Worm (Caenorhabditis elegans): ENCODE results near the gene Y51A2B.2.
A peak's percentile ranks its signal among the peaks of the same experiment; 100 is the strongest.

Y51A2B.2 gene

DNA sequence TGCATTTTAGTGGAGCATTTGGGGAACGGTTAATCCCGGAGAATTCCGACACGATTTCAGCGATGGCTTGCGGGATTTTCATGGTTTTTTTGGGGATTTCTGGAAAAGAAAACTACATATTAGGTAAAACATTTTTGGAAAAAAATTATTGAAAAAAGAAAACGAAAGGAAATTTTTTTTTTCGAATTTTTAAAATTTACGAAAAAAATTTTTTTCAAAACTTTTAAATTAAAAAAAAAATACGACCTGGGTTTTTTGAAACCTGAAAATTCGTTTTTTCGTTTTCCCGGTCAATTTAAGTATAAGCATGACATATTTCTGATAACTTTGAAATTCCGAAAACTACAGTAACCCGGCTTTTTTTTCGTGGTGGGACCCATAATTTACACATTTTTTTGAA lies 34.5 kb upstream of the Y51A2B.2 start, which contains the start of gene C08E8.10:
C08E8.10 (minus strand) TSS at position 101 of the 400 bp plus-strand sequence.
- no peak for TF ChIP-seq aptf-3 (GFP tag; IDR thresholded peaks at IDR 0.05)
- TF ChIP-seq akir-1 (GFP tag; optimal IDR thresholded peaks at IDR 0.05): no peak
- TF ChIP-seq dpl-1 (GFP tag; optimal IDR thresholded peaks at IDR 0.05): no peak
- no peak for TF ChIP-seq ztf-18 (tag; optimal IDR thresholded peaks at IDR 0.05)
- no peak for TF ChIP-seq ccch-3 (GFP tag; optimal IDR thresholded peaks at IDR 0.05)
- TF ChIP-seq ztf-28 (GFP tag; IDR thresholded peaks at IDR 0.05): no peak

DNA sequence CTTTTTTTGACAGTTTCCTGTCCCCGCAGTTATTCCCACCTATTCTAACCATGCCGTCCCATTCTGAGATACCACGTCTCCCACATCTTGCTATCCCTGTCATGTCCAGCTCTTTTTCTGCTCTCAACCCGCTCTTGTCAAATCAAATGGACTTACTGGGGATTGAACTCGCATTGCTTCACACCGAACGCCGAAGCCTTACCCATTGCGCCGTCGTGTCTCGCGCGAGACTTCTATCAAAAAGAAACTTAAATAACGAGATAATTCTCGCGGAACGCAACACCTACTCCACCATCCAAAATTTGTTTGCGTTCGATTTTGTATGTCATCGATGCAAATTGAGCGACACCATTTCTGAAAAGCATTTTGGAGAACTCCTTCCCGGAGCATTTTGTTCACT lies 30.1 kb upstream of the Y51A2B.2 start:
- no peak for TF ChIP-seq attf-6 (GFP tag; IDR thresholded peaks at IDR 0.05)
- TF ChIP-seq snpc-1.1 (tag; optimal IDR thresholded peaks at IDR 0.05; ENCODE audit: insufficient read depth): no peak
- TF ChIP-seq madf-8 (GFP tag; conservative IDR thresholded peaks at IDR 0.05): no peak
- no peak for TF ChIP-seq T26A5.8 (tag; optimal IDR thresholded peaks at IDR 0.05)
- TF ChIP-seq mel-28 (tag; optimal IDR thresholded peaks at IDR 0.05; ENCODE audit: borderline replicate concordance): no peak
- no peak for TF ChIP-seq aptf-3 (GFP tag; IDR thresholded peaks at IDR 0.05)
- TF ChIP-seq lsy-27 (tag; optimal IDR thresholded peaks at IDR 0.05; ENCODE audit: borderline replicate concordance, insufficient read depth): no peak
- peak; percentile 33 for TF ChIP-seq rpc-1 (optimal IDR thresholded peaks at IDR 0.05)
- peak; percentile 63 for TF ChIP-seq rpc-1 (tag; optimal IDR thresholded peaks at IDR 0.05)
- no peak for TF ChIP-seq fkh-3 (tag; optimal IDR thresholded peaks at IDR 0.05)
- 0 out of 2 replicates have a peak, but pooled peaks have one; percentile 47 for TF ChIP-seq lin-26 (GFP tag; IDR thresholded peaks at IDR 0.05)
- peak; percentile 68 for TF ChIP-seq tbp1 (GFP tag; optimal IDR thresholded peaks at IDR 0.05)
- peak; percentile 31 for TF ChIP-seq B0261.1 (tag; optimal IDR thresholded peaks at IDR 0.05)
- no peak for TF ChIP-seq snpc-4 (GFP tag; optimal IDR thresholded peaks at IDR 0.05)
- no peak for TF ChIP-seq snpc-4 (tag; optimal IDR thresholded peaks at IDR 0.05)
- TF ChIP-seq ztf-18 (tag; optimal IDR thresholded peaks at IDR 0.05): peak; percentile 18
- peak; percentile 38 for TF ChIP-seq D2030.7 (GFP tag; IDR thresholded peaks at IDR 0.05)
- TF ChIP-seq nhr-179 (tag; optimal IDR thresholded peaks at IDR 0.05): no peak
- TF ChIP-seq Y79H2A.3 (GFP tag; conservative IDR thresholded peaks at IDR 0.05): no peak
- TF ChIP-seq hlh-12 (tag; optimal IDR thresholded peaks at IDR 0.05): no peak
- TF ChIP-seq Y67H2A.10 (GFP tag; conservative IDR thresholded peaks at IDR 0.05): no peak
- TF ChIP-seq pha-4 (tag; optimal IDR thresholded peaks at IDR 0.05): no peak
- 0 out of 2 replicates have a peak, but pooled peaks have one; percentile 43 for TF ChIP-seq madf-3 (GFP tag; IDR thresholded peaks at IDR 0.05)
- TF ChIP-seq ztf-6 (GFP tag; IDR thresholded peaks at IDR 0.05): no peak
- no peak for TF ChIP-seq lin-54 (GFP tag; optimal IDR thresholded peaks at IDR 0.05)
- no peak for TF ChIP-seq him-1 (tag; optimal IDR thresholded peaks at IDR 0.05)
- TF ChIP-seq ztf-25 (GFP tag; IDR thresholded peaks at IDR 0.05): no peak
- TF ChIP-seq akir-1 (GFP tag; optimal IDR thresholded peaks at IDR 0.05): no peak
- no peak for TF ChIP-seq nfya-2 (GFP tag; IDR thresholded peaks at IDR 0.05)
- no peak for TF ChIP-seq ceh-100 (GFP tag; IDR thresholded peaks at IDR 0.05)
- no peak for TF ChIP-seq Y95B8A.8 (GFP tag; IDR thresholded peaks at IDR 0.05)
- no peak for TF ChIP-seq rcor-1 (GFP tag; IDR thresholded peaks at IDR 0.05)
- TF ChIP-seq ekl-4 (GFP tag; IDR thresholded peaks at IDR 0.05): no peak
- no peak for TF ChIP-seq B0019.2 (GFP tag; conservative IDR thresholded peaks at IDR 0.05)

DNA sequence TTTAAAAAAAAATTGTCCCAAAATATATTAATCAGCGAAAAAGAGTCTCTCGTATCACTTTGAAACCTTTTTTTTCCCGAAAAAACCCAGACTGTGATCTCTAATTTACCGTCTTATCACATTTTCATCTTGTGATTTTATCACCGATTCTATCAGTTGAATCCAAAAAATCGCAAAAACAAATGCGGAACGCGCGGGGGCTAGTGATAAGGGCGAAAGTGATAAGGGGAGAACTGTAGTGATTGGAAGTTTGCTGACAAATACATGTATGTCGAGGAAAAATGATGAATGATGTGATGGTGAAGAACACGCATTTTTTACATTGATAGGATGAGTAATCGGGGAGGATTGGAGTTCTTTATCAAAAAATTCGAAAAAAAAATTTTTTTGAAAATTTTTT lies 28.2 kb upstream of the Y51A2B.2 start:
- TF ChIP-seq ztf-25 (GFP tag; IDR thresholded peaks at IDR 0.05) (no peak), nhr-90 (tag; optimal IDR thresholded peaks at IDR 0.05) (peak; percentile 62), somi-1 (GFP tag; optimal IDR thresholded peaks at IDR 0.05) (peak; percentile 24), egl-44 (GFP tag; IDR thresholded peaks at IDR 0.05) (peak; percentile 83; the same call in 1 of the 2 replicates), ceh-58 (GFP tag; IDR thresholded peaks at IDR 0.05) (no peak), nhr-179 (tag; optimal IDR thresholded peaks at IDR 0.05) (no peak), ztf-26 (tag; optimal IDR thresholded peaks at IDR 0.05) (peak; percentile 79), lin-35 (GFP tag; optimal IDR thresholded peaks at IDR 0.05) (no peak), dox-1 (GFP tag; IDR thresholded peaks at IDR 0.05) (peak; percentile 88), cebp-1 (GFP tag; IDR thresholded peaks at IDR 0.05) (peak; percentile 25; the same call in 1 of the 2 replicates), cebp-1 (tag; optimal IDR thresholded peaks at IDR 0.05) (peak; percentile 77), madf-10 (tag; optimal IDR thresholded peaks at IDR 0.05) (peak; percentile 40), Y53G8AR.9 (GFP tag; conservative IDR thresholded peaks at IDR 0.05) (0 out of 2 replicates have a peak, but pooled peaks have one; percentile 30), ceh-40 (GFP tag; IDR thresholded peaks at IDR 0.05) (no peak)

Measured in whole organism, young adult.